Worm (Caenorhabditis elegans) whole organism, L3 larva: Measurements from ENCODE around the gene C05A2.4.
A peak's percentile ranks its signal among the peaks of the same experiment; 100 is the strongest.

Experiments used
- R02D3.7 ChIP-seq: fragments of 150-350 bp; optimal IDR thresholded peaks from 2 replicates; lab custom pipeline; 2014; ENCODE audit warnings: missing biosample characterization, missing genetic modification characterization
- ZK546.5 ChIP-seq: sonication (generic microtip); optimal IDR thresholded peaks from 2 replicates; lab custom pipeline; 2017; ENCODE audit warnings: missing biosample characterization, missing genetic modification characterization
- aly-2 ChIP-seq: fragments of 150-350 bp; optimal IDR thresholded peaks from 2 replicates; lab custom pipeline; 2014; ENCODE audit warnings: missing biosample characterization, missing genetic modification characterization
- ama-1 ChIP-seq: fragments of 150-350 bp; optimal IDR thresholded peaks from 2 replicates; lab custom pipeline; 2018
- ceh-16 ChIP-seq: sonication (generic microtip); optimal IDR thresholded peaks from 2 replicates; lab custom pipeline; 2017; ENCODE audit warnings: missing biosample characterization, missing genetic modification characterization
- ceh-28 ChIP-seq: fragments of 150-350 bp; optimal IDR thresholded peaks from 2 replicates; lab custom pipeline; 2014; ENCODE audit warnings: missing biosample characterization, missing genetic modification reagents, missing genetic modification characterization
- ceh-82 ChIP-seq: fragments of 150-350 bp; optimal IDR thresholded peaks from 2 replicates; lab custom pipeline; 2014; ENCODE audit warnings: missing biosample characterization, missing genetic modification characterization
- ceh-9 ChIP-seq: sonication (generic microtip); optimal IDR thresholded peaks from 2 replicates; lab custom pipeline; 2018; ENCODE audit warnings: missing biosample characterization, missing genetic modification characterization
- daf-12 ChIP-seq: fragments of 150-350 bp; optimal IDR thresholded peaks from 2 replicates; lab custom pipeline; 2014; ENCODE audit warnings: missing biosample characterization, missing genetic modification reagents, missing genetic modification characterization
- egl-27 ChIP-seq: sonication (generic microtip); optimal IDR thresholded peaks from 4 replicates; lab custom pipeline; 2017; ENCODE audit warnings: missing biosample characterization, missing genetic modification reagents, missing genetic modification characterization
- egl-5 ChIP-seq: fragments of 150-350 bp; optimal IDR thresholded peaks from 2 replicates; lab custom pipeline; 2017; ENCODE audit warnings: missing biosample characterization, missing genetic modification reagents, missing genetic modification characterization, inconsistent platforms
- elt-1 ChIP-seq: fragments of 150-350 bp; optimal IDR thresholded peaks from 2 replicates; lab custom pipeline; 2014; ENCODE audit warnings: missing biosample characterization, missing genetic modification characterization
- elt-2 ChIP-seq: sonication (generic microtip); optimal IDR thresholded peaks from 2 replicates; lab custom pipeline; 2016; ENCODE audit warnings: missing genetic modification reagents, mild to moderate bottlenecking, missing genetic modification characterization, missing compliant biosample characterization
- elt-3 ChIP-seq, 3 experiments: fragments of 150-350 bp in 1 of 3; sonication (generic microtip) in 2 of 3; optimal IDR thresholded peaks; 2 replicates in 2 of 3; 4 replicates in 1 of 3; lab custom pipeline; 2014 to 2017; ENCODE audit warnings: missing biosample characterization in 3 of 3, missing genetic modification characterization in 3 of 3
- eor-1 ChIP-seq, 2 experiments: fragments of 150-350 bp; optimal IDR thresholded peaks; 2 replicates each; lab custom pipeline; 2014 to 2018; ENCODE audit warnings: missing biosample characterization in 2 of 2, missing genetic modification characterization in 2 of 2
- fkh-10 ChIP-seq: sonication (generic microtip); optimal IDR thresholded peaks from 2 replicates; lab custom pipeline; 2017; ENCODE audit warnings: missing biosample characterization, missing genetic modification reagents, missing genetic modification characterization
- fkh-2 ChIP-seq: fragments of 150-350 bp; optimal IDR thresholded peaks from 2 replicates; lab custom pipeline; 2014; ENCODE audit warnings: missing biosample characterization, missing genetic modification reagents, missing genetic modification characterization
- fos-1 ChIP-seq: fragments of 150-350 bp; optimal IDR thresholded peaks from 2 replicates; lab custom pipeline; 2014; ENCODE audit warnings: missing biosample characterization, missing genetic modification characterization
- hmg-11 ChIP-seq: sonication (generic microtip); optimal IDR thresholded peaks from 2 replicates; lab custom pipeline; 2016; ENCODE audit warnings: missing genetic modification characterization, missing compliant biosample characterization
- jun-1 ChIP-seq: fragments of 150-350 bp; optimal IDR thresholded peaks from 2 replicates; lab custom pipeline; 2014; ENCODE audit warnings: missing biosample characterization, missing genetic modification reagents, missing genetic modification characterization
- lin-15B ChIP-seq: fragments of 150-350 bp; optimal IDR thresholded peaks from 2 replicates; lab custom pipeline; 2014; ENCODE audit warnings: missing biosample characterization, missing genetic modification characterization
- lin-39 ChIP-seq: fragments of 150-350 bp; optimal IDR thresholded peaks from 2 replicates; lab custom pipeline; 2018; ENCODE audit warnings: missing biosample characterization, missing genetic modification reagents, missing genetic modification characterization
- lsy-12 ChIP-seq: sonication (generic microtip); optimal IDR thresholded peaks from 2 replicates; lab custom pipeline; 2016; ENCODE audit warnings: mild to moderate bottlenecking, missing genetic modification characterization, missing compliant biosample characterization
- mdl-1 ChIP-seq: fragments of 150-350 bp; optimal IDR thresholded peaks from 2 replicates; lab custom pipeline; 2014; ENCODE audit warnings: missing biosample characterization, missing genetic modification characterization
- mml-1 ChIP-seq: fragments of 150-350 bp; sonication (generic microtip); optimal IDR thresholded peaks from 3 replicates; lab custom pipeline; 2014; ENCODE audit warnings: missing biosample characterization, missing genetic modification characterization
- nfya-1 ChIP-seq: sonication (generic microtip); optimal IDR thresholded peaks from 2 replicates; lab custom pipeline; 2017; ENCODE audit warnings: missing genetic modification characterization, mild to moderate bottlenecking, missing compliant biosample characterization, antibody characterized with exemption, moderate library complexity; ENCODE audit not compliant: insufficient read depth
- nhr-11 ChIP-seq: fragments of 150-350 bp; optimal IDR thresholded peaks from 2 replicates; lab custom pipeline; 2014; ENCODE audit warnings: missing biosample characterization, missing genetic modification characterization
- nhr-12 ChIP-seq: fragments of 150-350 bp; optimal IDR thresholded peaks from 2 replicates; lab custom pipeline; 2014; ENCODE audit warnings: missing biosample characterization, missing genetic modification characterization
- nhr-23 ChIP-seq: fragments of 150-350 bp; optimal IDR thresholded peaks from 2 replicates; lab custom pipeline; 2014; ENCODE audit warnings: missing biosample characterization, missing genetic modification reagents, missing genetic modification characterization
- nhr-237 ChIP-seq: fragments of 150-350 bp; optimal IDR thresholded peaks from 2 replicates; lab custom pipeline; 2014; ENCODE audit warnings: missing biosample characterization, missing genetic modification characterization
- nhr-25 ChIP-seq: sonication (generic microtip); optimal IDR thresholded peaks from 2 replicates; lab custom pipeline; 2017; ENCODE audit warnings: missing biosample characterization, missing genetic modification characterization
- nhr-28 ChIP-seq: fragments of 150-350 bp; optimal IDR thresholded peaks from 2 replicates; lab custom pipeline; 2014; ENCODE audit warnings: missing biosample characterization, missing genetic modification characterization
- nhr-43 ChIP-seq: sonication (generic microtip); optimal IDR thresholded peaks from 2 replicates; lab custom pipeline; 2016; ENCODE audit warnings: mild to moderate bottlenecking, missing genetic modification characterization, missing compliant biosample characterization; ENCODE audit not compliant: poor library complexity, severe bottlenecking
- nhr-67 ChIP-seq: fragments of 150-350 bp; optimal IDR thresholded peaks from 2 replicates; lab custom pipeline; 2014; ENCODE audit warnings: missing biosample characterization, missing genetic modification characterization
- nhr-76 ChIP-seq: fragments of 150-350 bp; sonication (generic microtip); optimal IDR thresholded peaks from 5 replicates; lab custom pipeline; 2014; ENCODE audit warnings: missing biosample characterization, missing genetic modification characterization
- nhr-77 ChIP-seq: fragments of 150-350 bp; optimal IDR thresholded peaks from 2 replicates; lab custom pipeline; 2014; ENCODE audit warnings: missing biosample characterization, missing genetic modification characterization
- pha-4 ChIP-seq: fragments of 150-350 bp; optimal IDR thresholded peaks from 2 replicates; lab custom pipeline; 2014; ENCODE audit warnings: missing biosample characterization, missing genetic modification reagents, missing genetic modification characterization
- pqm-1 ChIP-seq: fragments of 150-350 bp; optimal IDR thresholded peaks from 2 replicates; lab custom pipeline; 2017; ENCODE audit warnings: missing biosample characterization, missing genetic modification characterization, inconsistent platforms
- sea-2 ChIP-seq: fragments of 150-350 bp; sonication (generic microtip); optimal IDR thresholded peaks from 4 replicates; lab custom pipeline; 2014; ENCODE audit warnings: missing biosample characterization, missing genetic modification reagents, missing genetic modification characterization
- skn-1 ChIP-seq: fragments of 150-350 bp; optimal IDR thresholded peaks from 2 replicates; lab custom pipeline; 2014; ENCODE audit warnings: missing biosample characterization, missing genetic modification characterization
- snpc-4 ChIP-seq: fragments of 150-350 bp; optimal IDR thresholded peaks from 2 replicates; lab custom pipeline; 2014; ENCODE audit warnings: missing biosample characterization, missing genetic modification characterization
- tbx-2 ChIP-seq: sonication (generic microtip); optimal IDR thresholded peaks from 2 replicates; lab custom pipeline; 2016; ENCODE audit warnings: mild to moderate bottlenecking, missing genetic modification characterization, missing compliant biosample characterization
- unc-39 ChIP-seq: sonication (generic microtip); optimal IDR thresholded peaks from 4 replicates; lab custom pipeline; 2017; ENCODE audit warnings: missing biosample characterization, missing genetic modification characterization
- unc-62 ChIP-seq: fragments of 150-350 bp; sonication (generic microtip); optimal IDR thresholded peaks from 4 replicates; lab custom pipeline; 2014; ENCODE audit warnings: missing biosample characterization, missing genetic modification reagents, missing genetic modification characterization
- zag-1 ChIP-seq: fragments of 150-350 bp; optimal IDR thresholded peaks from 2 replicates; lab custom pipeline; 2014; ENCODE audit warnings: missing biosample characterization, missing genetic modification characterization
- ztf-11 ChIP-seq: fragments of 150-350 bp; optimal IDR thresholded peaks from 2 replicates; lab custom pipeline; 2014; ENCODE audit warnings: missing biosample characterization, missing genetic modification characterization
- ztf-4 ChIP-seq: fragments of 150-350 bp; optimal IDR thresholded peaks from 2 replicates; lab custom pipeline; 2014; ENCODE audit warnings: missing biosample characterization, missing genetic modification characterization

Gene C05A2.4

DNA sequence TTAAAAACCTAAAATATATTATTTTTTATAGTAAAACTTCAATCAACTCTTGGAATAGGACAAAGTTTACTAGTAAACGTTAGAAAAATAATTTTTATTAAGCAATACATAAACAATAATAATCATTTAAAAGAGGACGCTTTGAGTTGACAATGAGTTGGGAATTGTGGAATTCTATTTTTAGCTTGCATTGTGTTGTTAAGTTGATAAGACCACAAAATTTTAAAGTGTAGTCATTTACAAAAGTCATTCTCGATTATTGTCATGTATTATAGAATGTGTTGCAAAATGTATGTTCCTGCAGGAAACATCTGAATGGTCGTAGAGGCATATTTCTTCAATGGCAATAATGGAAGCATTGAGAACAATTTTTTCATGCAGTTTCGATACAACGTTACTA lies 15.7 kb downstream of the C05A2.4 start:
- TF ChIP-seq sea-2 (GFP tag; lab: Kevin White, UChicago), result no peak
- no peak for TF ChIP-seq tbx-2 (tag; lab: Kevin White, UChicago)
- TF ChIP-seq pha-4 (tag; lab: Kevin White, UChicago), result peak; percentile 12
- peak; percentile 61 for TF ChIP-seq elt-2
- peak; percentile 73 for TF ChIP-seq pqm-1

ce11 chrV:10711829-10712607 lies 16.7 kb downstream of the C05A2.4 start:
- TF ChIP-seq nhr-43 (tag; lab: Kevin White, UChicago), result peak; percentile 34
- TF ChIP-seq hmg-11 (tag; lab: Kevin White, UChicago), result no peak
- TF ChIP-seq pqm-1, result no peak
- no peak for TF ChIP-seq nhr-11 (tag; lab: Kevin White, UChicago)
- TF ChIP-seq egl-27 (tag; lab: Kevin White, UChicago), result no peak
- peak; percentile 55 for TF ChIP-seq aly-2 (tag; lab: Kevin White, UChicago)
- peak; percentile 35 for TF ChIP-seq nhr-23
- TF ChIP-seq mml-1 (tag; lab: Kevin White, UChicago), result no peak
- no peak for TF ChIP-seq lin-39 (tag; lab: Kevin White, UChicago)
- no peak for TF ChIP-seq ceh-9 (tag; lab: Kevin White, UChicago)
- peak; percentile 28 for TF ChIP-seq lsy-12 (tag; lab: Kevin White, UChicago)
- no peak for TF ChIP-seq nhr-237 (tag; lab: Kevin White, UChicago)
- TF ChIP-seq fos-1 (tag; lab: Kevin White, UChicago), result no peak
- no peak for TF ChIP-seq ztf-11 (tag; lab: Kevin White, UChicago)
- TF ChIP-seq R02D3.7 (tag; lab: Kevin White, UChicago), result no peak
- no peak for TF ChIP-seq tbx-2 (tag; lab: Kevin White, UChicago)
- no peak for TF ChIP-seq skn-1 (tag; lab: Kevin White, UChicago)
- no peak for TF ChIP-seq unc-39
- no peak for TF ChIP-seq fkh-10 (GFP tag; lab: Kevin White, UChicago)
- TF ChIP-seq unc-62 (GFP tag; lab: Kevin White, UChicago), result peak; percentile 9
- no peak for TF ChIP-seq nhr-67 (tag; lab: Kevin White, UChicago)
- TF ChIP-seq elt-3 (tag; optimal IDR thresholded peaks at IDR 0.05; lab: Kevin White, UChicago), result no peak
- TF ChIP-seq jun-1 (tag; lab: Kevin White, UChicago), result no peak
- TF ChIP-seq pha-4 (tag; lab: Kevin White, UChicago), result no peak
- no peak for TF ChIP-seq egl-5
- TF ChIP-seq ztf-4 (tag; lab: Kevin White, UChicago), result no peak
- no peak for TF ChIP-seq mdl-1 (tag; lab: Kevin White, UChicago)
- TF ChIP-seq nhr-77, result no peak
- TF ChIP-seq nhr-28, result no peak
- TF ChIP-seq daf-12, result no peak
- TF ChIP-seq ama-1 (lab: Kevin White, UChicago), result no peak
- no peak for TF ChIP-seq fkh-2 (tag; lab: Kevin White, UChicago)
- no peak for TF ChIP-seq zag-1 (tag; lab: Kevin White, UChicago)
- no peak for TF ChIP-seq sea-2 (GFP tag; lab: Kevin White, UChicago)
- TF ChIP-seq ceh-16 (tag; lab: Kevin White, UChicago), result no peak
- peak; percentile 17 for TF ChIP-seq nhr-25 (tag; lab: Kevin White, UChicago)
- no peak for TF ChIP-seq ceh-82 (tag; lab: Kevin White, UChicago)
- no peak for TF ChIP-seq nhr-12 (tag; lab: Kevin White, UChicago)
- TF ChIP-seq ZK546.5, result no peak
- TF ChIP-seq nfya-1, result no peak
- no peak for TF ChIP-seq eor-1 (tag; optimal IDR thresholded peaks at IDR 0.05; lab: Kevin White, UChicago)
- TF ChIP-seq elt-2, result no peak
- no peak for TF ChIP-seq lin-15B
- TF ChIP-seq elt-1 (tag; lab: Kevin White, UChicago), result no peak
- TF ChIP-seq nhr-76, result no peak
- TF ChIP-seq ceh-28 (tag; lab: Kevin White, UChicago), result no peak
- no peak for TF ChIP-seq snpc-4 (tag; lab: Kevin White, UChicago)
